Worm (Caenorhabditis elegans) whole organism, L4 larva: ENCODE data around the gene T11G6.2.

Experiments
- F10B5.3 ChIP-seq: sonication (generic microtip); optimal IDR thresholded peaks from 2 replicates; lab custom pipeline; 2016; ENCODE audit warnings: mild to moderate bottlenecking, missing genetic modification characterization, missing compliant biosample characterization
- F37D6.2 ChIP-seq: sonication (generic microtip); optimal IDR thresholded peaks from 2 replicates; lab custom pipeline; 2016; ENCODE audit warnings: mild to moderate bottlenecking, missing genetic modification characterization, missing compliant biosample characterization
- F49E8.2 ChIP-seq: sonication (generic microtip); optimal IDR thresholded peaks from 2 replicates; lab custom pipeline; 2016; ENCODE audit warnings: missing compliant biosample characterization, mild to moderate bottlenecking, missing genetic modification characterization, borderline replicate concordance
- R02D3.7 ChIP-seq: fragments of 150-350 bp; sonication (generic microtip); optimal IDR thresholded peaks from 3 replicates; lab custom pipeline; 2014; ENCODE audit warnings: missing biosample characterization, missing genetic modification characterization
- Y105C5A.15 ChIP-seq: fragments of 200-800 bp; sonication (Bioruptor generic); IDR thresholded peaks from 2 replicates; pipeline ENCODE4 v1.3.6; 2022; ENCODE audit warnings: missing genetic modification characterization, missing compliant biosample characterization
- Y75B8A.6 ChIP-seq: fragments of 200-800 bp; sonication (Bioruptor generic); IDR thresholded peaks from 2 replicates; pipeline ENCODE4 v1.3.6; 2022; ENCODE audit warnings: missing genetic modification reagents, missing genetic modification characterization, missing compliant biosample characterization
- ZK546.5 ChIP-seq, 2 experiments: sonication (generic microtip); optimal IDR thresholded peaks; 2 replicates each; lab custom pipeline; 2017; ENCODE audit warnings: missing biosample characterization in 2 of 2, missing genetic modification characterization in 2 of 2
- aha-1 ChIP-seq: fragments of 150-350 bp; peaks from one replicate; lab custom pipeline; 2014; ENCODE audit warnings: missing biosample characterization, missing genetic modification characterization
- ceh-20 ChIP-seq: fragments of 200-800 bp; sonication (Bioruptor generic); IDR thresholded peaks from 2 replicates; pipeline ENCODE4 v1.3.6; 2022; ENCODE audit warnings: missing genetic modification reagents, missing genetic modification characterization, missing compliant biosample characterization
- ceh-44 ChIP-seq: fragments of 200-800 bp; sonication (Bioruptor generic); IDR thresholded peaks from 2 replicates; pipeline ENCODE4 v1.3.6; 2022; ENCODE audit warnings: missing genetic modification reagents, missing genetic modification characterization, missing compliant biosample characterization
- ces-1 ChIP-seq: fragments of 150-350 bp; sonication (generic microtip); optimal IDR thresholded peaks from 4 replicates; lab custom pipeline; 2014; ENCODE audit warnings: missing biosample characterization, missing genetic modification reagents, missing genetic modification characterization
- daf-16 ChIP-seq, 3 experiments: sonication (generic microtip); optimal IDR thresholded peaks; 2 replicates each; lab custom pipeline; 2016 to 2017; ENCODE audit warnings: missing genetic modification characterization in 3 of 3, missing genetic modification reagents in 3 of 3, mild to moderate bottlenecking in 2 of 3, missing compliant biosample characterization in 2 of 3, missing biosample characterization in 1 of 3, moderate library complexity in 1 of 3
- dmd-6 ChIP-seq: fragments of 200-800 bp; sonication (Bioruptor generic); IDR thresholded peaks from 2 replicates; pipeline ENCODE4 v1.3.6; 2022; ENCODE audit warnings: missing genetic modification reagents, missing genetic modification characterization, missing compliant biosample characterization
- dpl-1 ChIP-seq: fragments of 150-350 bp; optimal IDR thresholded peaks from 2 replicates; lab custom pipeline; 2014; ENCODE audit warnings: missing biosample characterization, missing genetic modification reagents, missing genetic modification characterization
- duxl-1 ChIP-seq: sonication (generic microtip); optimal IDR thresholded peaks from 2 replicates; lab custom pipeline; 2016; ENCODE audit warnings: mild to moderate bottlenecking, missing genetic modification characterization, moderate library complexity, missing compliant biosample characterization; ENCODE audit not compliant: poor library complexity
- fos-1 ChIP-seq: fragments of 150-350 bp; optimal IDR thresholded peaks from 2 replicates; lab custom pipeline; 2014; ENCODE audit warnings: missing biosample characterization, missing genetic modification characterization
- hlh-11 ChIP-seq: fragments of 200-800 bp; sonication (Bioruptor generic); optimal IDR thresholded peaks from 2 replicates; lab custom pipeline; 2018; ENCODE audit warnings: mild to moderate bottlenecking, missing genetic modification characterization, missing compliant biosample characterization
- lim-7 ChIP-seq: fragments of 200-800 bp; sonication (Bioruptor generic); IDR thresholded peaks from 2 replicates; pipeline ENCODE4 v1.3.6; 2022; ENCODE audit warnings: missing genetic modification characterization, missing compliant biosample characterization
- mes-2 ChIP-seq: sonication (generic microtip); optimal IDR thresholded peaks from 2 replicates; lab custom pipeline; 2016; ENCODE audit warnings: missing genotype, mild to moderate bottlenecking, missing genetic modification characterization, missing compliant biosample characterization; ENCODE audit not compliant: poor library complexity, severe bottlenecking
- nhr-102 ChIP-seq: sonication (generic microtip); optimal IDR thresholded peaks from 2 replicates; lab custom pipeline; 2016; ENCODE audit warnings: mild to moderate bottlenecking, missing genetic modification characterization, moderate library complexity, missing compliant biosample characterization
- nhr-111 ChIP-seq: fragments of 200-800 bp; sonication (Bioruptor generic); optimal IDR thresholded peaks from 2 replicates; lab custom pipeline; 2018; ENCODE audit warnings: mild to moderate bottlenecking, missing genetic modification characterization, missing compliant biosample characterization
- nhr-25 ChIP-seq: sonication (generic microtip); optimal IDR thresholded peaks from 2 replicates; lab custom pipeline; 2017; ENCODE audit warnings: missing genetic modification characterization, mild to moderate bottlenecking, missing compliant biosample characterization, antibody characterized with exemption, moderate library complexity, borderline replicate concordance; ENCODE audit not compliant: insufficient read depth
- nhr-76 ChIP-seq: fragments of 150-350 bp; optimal IDR thresholded peaks from 2 replicates; lab custom pipeline; 2014; ENCODE audit warnings: missing biosample characterization, missing genetic modification characterization
- nhr-77 ChIP-seq: fragments of 150-350 bp; optimal IDR thresholded peaks from 2 replicates; lab custom pipeline; 2014; ENCODE audit warnings: missing biosample characterization, missing genetic modification characterization
- php-3 ChIP-seq: fragments of 200-800 bp; sonication (Bioruptor generic); IDR thresholded peaks from 2 replicates; pipeline ENCODE4 v1.3.6; 2022; ENCODE audit warnings: missing genetic modification reagents, missing genetic modification characterization, missing compliant biosample characterization
- sdz-12 ChIP-seq: fragments of 200-800 bp; sonication (Bioruptor generic); optimal IDR thresholded peaks from 2 replicates; lab custom pipeline; 2018; ENCODE audit warnings: mild to moderate bottlenecking, missing genetic modification characterization, missing compliant biosample characterization
- set-16 ChIP-seq: fragments of 200-800 bp; sonication (Bioruptor generic); IDR thresholded peaks from 2 replicates; pipeline ENCODE4 v1.3.6; 2022; ENCODE audit warnings: missing genetic modification reagents, missing genetic modification characterization, missing compliant biosample characterization
- skn-1 ChIP-seq: fragments of 150-350 bp; optimal IDR thresholded peaks from 2 replicates; lab custom pipeline; 2014; ENCODE audit warnings: missing biosample characterization, missing genetic modification characterization
- snpc-1.2 ChIP-seq: fragments of 200-800 bp; sonication (Bioruptor generic); IDR thresholded peaks from 2 replicates; pipeline ENCODE4 v1.3.6; 2022; ENCODE audit warnings: missing genetic modification reagents, missing genetic modification characterization, missing compliant biosample characterization
- tag-97 ChIP-seq: fragments of 200-800 bp; sonication (Bioruptor generic); IDR thresholded peaks from 2 replicates; pipeline ENCODE4 v1.3.6; 2022; ENCODE audit warnings: missing genetic modification characterization, missing compliant biosample characterization
- tra-1 ChIP-seq: fragments of 200-800 bp; sonication (Bioruptor generic); IDR thresholded peaks from 2 replicates; pipeline ENCODE4 v1.3.6; 2022; ENCODE audit warnings: missing genetic modification reagents, missing genetic modification characterization, missing compliant biosample characterization
- vab-7 ChIP-seq: fragments of 200-800 bp; sonication (Bioruptor generic); IDR thresholded peaks from 2 replicates; pipeline ENCODE4 v1.3.6; 2022; ENCODE audit warnings: missing genetic modification reagents, missing genetic modification characterization, missing compliant biosample characterization

Gene T11G6.2

ce11 chrIV:10858300-10859016 is at the start of gene T11G6.2, which contains the start of gene hars-1 (continued):
- TF ChIP-seq nhr-76 (tag; lab: Kevin White, UChicago) (no peak), tag-97 (GFP tag; lab: Robert Waterston, UW) (no peak), snpc-1.2 (GFP tag; lab: Robert Waterston, UW) (no peak), tra-1 (no peak)
- TF ChIP-seq, all 104 proteins: peak for 15

ce11 chrIV:10904282-10904681 is 46.0 kb upstream of the T11G6.2 start, which contains the start of gene ZK596.3:
Gene ZK596.3 (minus strand): TSS chrIV:10904382.
- TF ChIP-seq F49E8.2 (tag; lab: Kevin White, UChicago) (no peak), daf-16 (GFP tag; optimal IDR thresholded peaks at IDR 0.05; lab: Kevin White, UChicago) (no peak), daf-16 (tag; optimal IDR thresholded peaks at IDR 0.05; lab: Kevin White, UChicago) (no peak), duxl-1 (tag; lab: Kevin White, UChicago) (no peak), dpl-1 (GFP tag; lab: Kevin White, UChicago) (no peak), Y75B8A.6 (GFP tag; lab: Robert Waterston, UW) (no peak), hlh-11 (tag; lab: Kevin White, UChicago) (no peak), ceh-20 (GFP tag; lab: Robert Waterston, UW) (no peak), dmd-6 (no peak)

- TF ChIP-seq snpc-1.2 (GFP tag; lab: Robert Waterston, UW) (no peak), aha-1 (peak; percentile 90), duxl-1 (tag; lab: Kevin White, UChicago) (no peak), F10B5.3 (tag; lab: Kevin White, UChicago) (no peak)
These were observed 44.2 kb upstream of the T11G6.2 start for ce11 chrIV:10902476-10902875.

ce11 chrIV:10900083-10900482 is 41.8 kb upstream of the T11G6.2 start, which contains the start of gene srlf-30:
Gene srlf-30 (plus strand): TSS chrIV:10900383.
- TF ChIP-seq dpl-1 (GFP tag; lab: Kevin White, UChicago) (no peak), ceh-44 (GFP tag; lab: Robert Waterston, UW) (no peak), php-3 (GFP tag; lab: Robert Waterston, UW) (no peak), ZK546.5 (tag; optimal IDR thresholded peaks at IDR 0.05; lab: Kevin White, UChicago) (no peak), F10B5.3 (tag; lab: Kevin White, UChicago) (no peak), nhr-25 (no peak), ceh-20 (GFP tag; lab: Robert Waterston, UW) (no peak), nhr-102 (tag; lab: Kevin White, UChicago) (no peak), ces-1 (GFP tag; lab: Kevin White, UChicago) (no peak)
- TF ChIP-seq, all 104 proteins: peak for 0

- TF ChIP-seq vab-7 (GFP tag; lab: Robert Waterston, UW) (no peak), lim-7 (no peak), Y105C5A.15 (GFP tag; lab: Robert Waterston, UW) (no peak), skn-1 (no peak), nhr-77 (tag; lab: Kevin White, UChicago) (no peak), nhr-111 (no peak), R02D3.7 (tag; lab: Kevin White, UChicago) (no peak), fos-1 (tag; lab: Kevin White, UChicago) (no peak), F37D6.2 (no peak), mes-2 (no peak), set-16 (GFP tag; lab: Robert Waterston, UW) (no peak), sdz-12 (GFP tag; lab: Kevin White, UChicago) (no peak)
These were observed 40.8 kb upstream of the T11G6.2 start, which contains the start of the genes F13E9.9 and F13E9.19 for ce11 chrIV:10899091-10899490. Gene F13E9.9 (minus strand): TSS chrIV:10899191. Gene F13E9.19 (plus strand): TSS chrIV:10899406.
